Fruit fly (Drosophila melanogaster): ENCODE data around the gene CG18170.

CG18170 gene

DNA sequence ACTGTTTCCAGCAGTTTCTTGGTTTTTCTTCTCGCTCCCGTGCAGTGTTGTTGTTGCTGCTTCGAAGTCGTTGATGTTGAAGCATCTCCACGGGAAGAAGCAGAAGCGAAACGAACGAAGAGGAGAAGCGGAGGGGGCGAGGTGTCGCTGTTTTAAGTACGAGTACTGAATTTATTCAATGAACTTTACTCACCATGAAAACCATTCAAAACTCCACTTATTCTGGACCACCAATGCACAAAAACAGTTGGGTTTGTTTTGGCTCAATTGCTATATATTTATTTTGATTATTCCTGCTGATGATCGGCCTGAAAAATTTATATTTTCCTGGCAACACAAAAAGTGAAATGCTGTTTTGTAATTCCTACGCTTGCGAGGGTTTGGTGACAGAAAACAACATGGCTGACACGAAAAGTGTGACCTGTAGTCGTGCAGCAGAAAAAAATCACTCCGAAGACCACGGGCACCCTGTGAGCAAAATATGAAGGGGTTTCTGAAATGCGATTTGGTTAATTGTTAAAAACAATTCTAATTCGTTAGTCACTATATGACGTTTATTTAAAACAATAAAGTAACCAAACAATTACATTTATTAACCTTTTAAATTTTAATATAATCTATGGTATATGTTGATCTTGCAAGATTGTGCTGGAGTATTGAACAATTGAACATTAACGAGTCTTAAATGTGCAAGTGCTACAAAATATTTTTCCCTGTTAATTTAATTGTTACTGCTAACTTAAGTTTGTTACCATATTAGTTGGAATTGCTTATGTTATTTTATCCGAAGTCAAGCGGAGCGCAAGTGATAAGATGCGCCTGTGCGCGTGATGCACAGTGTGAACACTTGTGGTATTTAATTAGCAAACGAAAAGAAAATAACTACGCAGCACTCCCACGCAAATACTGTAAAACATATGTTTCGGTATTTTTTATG is 34.3 kb upstream of the CG18170 start, which contains the start of gene CG7879 (continued):
- TF ChIP-seq HLH4C (GFP tag; IDR thresholded peaks at IDR 0.05; ENCODE audit: partially characterized antibody) (no peak), CG10209 (GFP tag; optimal IDR thresholded peaks at IDR 0.05) (peak; percentile 16), pzg (GFP tag; optimal IDR thresholded peaks at IDR 0.05) (peak; percentile 56), CG4360 (GFP tag; IDR thresholded peaks at IDR 0.05) (peak; percentile 71), sqz (GFP tag; optimal IDR thresholded peaks at IDR 0.05) (no peak), lilli (GFP tag; optimal IDR thresholded peaks at IDR 0.05) (peak; percentile 25), Deaf1 (tag; optimal IDR thresholded peaks at IDR 0.05) (peak; percentile 27), Gsc (GFP tag; IDR thresholded peaks at IDR 0.05) (no peak), fd64A (GFP tag; optimal IDR thresholded peaks at IDR 0.05) (no peak), CG8924 (tag; optimal IDR thresholded peaks at IDR 0.05) (peak; percentile 47), CG43689 (GFP tag; IDR thresholded peaks at IDR 0.05) (no peak), Hmx (GFP tag; optimal IDR thresholded peaks at IDR 0.05) (no peak), HLH54F (GFP tag; optimal IDR thresholded peaks at IDR 0.05) (no peak), Xbp1 (GFP tag; optimal IDR thresholded peaks at IDR 0.05) (peak; percentile 40), CG12236 (GFP tag; optimal IDR thresholded peaks at IDR 0.05) (no peak), Kr (GFP tag; optimal IDR thresholded peaks at IDR 0.05) (no peak), Fer1 (GFP tag; optimal IDR thresholded peaks at IDR 0.05) (peak; percentile 47), Trl (optimal IDR thresholded peaks at IDR 0.05) (no peak), Trl (GFP tag; optimal IDR thresholded peaks at IDR 0.05) (no peak), amos (GFP tag; IDR thresholded peaks at IDR 0.05; ENCODE audit: partially characterized antibody) (no peak; the same call in 1 of the 2 replicates), ftz-f1 (GFP tag; optimal IDR thresholded peaks at IDR 0.05) (no peak), Dfd (GFP tag; optimal IDR thresholded peaks at IDR 0.05) (no peak), Bgb (GFP tag; IDR thresholded peaks at IDR 0.05; ENCODE audit: partially characterized antibody) (peak; percentile 33; the same call in 1 of the 2 replicates), tgo (GFP tag; IDR thresholded peaks at IDR 0.05) (peak; percentile 53; the same call in 2 of the 3 replicates), Bteb2 (GFP tag; optimal IDR thresholded peaks at IDR 0.05) (no peak), jumu (GFP tag; optimal IDR thresholded peaks at IDR 0.05) (no peak), CG16863 (GFP tag; optimal IDR thresholded peaks at IDR 0.05) (no peak), kay (GFP tag; optimal IDR thresholded peaks at IDR 0.05) (no peak), CG6689 (GFP tag; IDR thresholded peaks at IDR 0.05) (0 out of 2 replicates have a peak, but pooled peaks have one; percentile 23), kah (GFP tag; optimal IDR thresholded peaks at IDR 0.05) (no peak), CG6765 (GFP tag; optimal IDR thresholded peaks at IDR 0.05) (no peak), CG3995 (GFP tag; optimal IDR thresholded peaks at IDR 0.05) (peak; percentile 55), mld (GFP tag; IDR thresholded peaks at IDR 0.05; ENCODE audit: partially characterized antibody) (no peak), slou (GFP tag; optimal IDR thresholded peaks at IDR 0.05) (peak; percentile 16), chinmo (GFP tag; IDR thresholded peaks at IDR 0.05; ENCODE audit: partially characterized antibody) (0 out of 4 replicates have a peak, but pooled peaks have one; percentile 35), aop (GFP tag; IDR thresholded peaks at IDR 0.05) (no peak), CG14441 (GFP tag; IDR thresholded peaks at IDR 0.05) (no peak), CG4617 (GFP tag; optimal IDR thresholded peaks at IDR 0.05; ENCODE audit: borderline replicate concordance) (no peak), CG17359 (tag; optimal IDR thresholded peaks at IDR 0.05) (no peak), CG11093 (GFP tag; IDR thresholded peaks at IDR 0.05) (no peak), hth (optimal IDR thresholded peaks at IDR 0.05) (no peak), CG13287 (GFP tag; IDR thresholded peaks at IDR 0.05; ENCODE audit: partially characterized antibody) (peak; percentile 32; the same call in 1 of the 2 replicates), HLHmδ (GFP tag; optimal IDR thresholded peaks at IDR 0.05) (peak; percentile 38), CG1233 (GFP tag; optimal IDR thresholded peaks at IDR 0.05) (peak; percentile 27), pnt (GFP tag; optimal IDR thresholded peaks at IDR 0.05) (peak; percentile 14), ap (GFP tag; IDR thresholded peaks at IDR 0.05) (no peak), p53 (GFP tag; optimal IDR thresholded peaks at IDR 0.05) (no peak), Vsx1 (GFP tag; optimal IDR thresholded peaks at IDR 0.05) (no peak), CG8478 (optimal IDR thresholded peaks at IDR 0.05) (no peak), Rx (GFP tag; IDR thresholded peaks at IDR 0.05) (no peak)

Data from whole organism, embryonic.